Fruit fly (Drosophila melanogaster) whole organism, embryonic: ENCODE results near the gene CG10492.

Source experiments
- B-H1 ChIP-seq: fragments of 200-800 bp; sonication (Bioruptor generic); IDR thresholded peaks from 3 replicates; pipeline ENCODE4 v1.3.6; 2022; ENCODE audit warnings: missing biosample characterization, missing genetic modification characterization
- BtbVII ChIP-seq: fragments of 200-800 bp; sonication (Bioruptor generic); optimal IDR thresholded peaks from 3 replicates; lab custom pipeline; 2017; ENCODE audit warnings: missing biosample characterization, mild to moderate bottlenecking, missing genetic modification characterization
- CG10462 ChIP-seq: fragments of 200-800 bp; sonication (Bioruptor generic); optimal IDR thresholded peaks from 2 replicates; lab custom pipeline; 2016; ENCODE audit warnings: missing biosample characterization, missing genetic modification characterization
- CG10654 ChIP-seq: fragments of 200-800 bp; sonication (Bioruptor generic); optimal IDR thresholded peaks from 2 replicates; lab custom pipeline; 2016; ENCODE audit warnings: missing biosample characterization, missing genetic modification characterization
- CG12769 ChIP-seq: fragments of 200-800 bp; sonication (Bioruptor generic); optimal IDR thresholded peaks from 2 replicates; lab custom pipeline; 2019; ENCODE audit warnings: missing biosample characterization, mild to moderate bottlenecking, missing genetic modification characterization, moderate library complexity
- CG18476 ChIP-seq: fragments of 200-800 bp; sonication (Bioruptor generic); optimal IDR thresholded peaks from 2 replicates; lab custom pipeline; 2016; ENCODE audit warnings: missing biosample characterization, mild to moderate bottlenecking, missing genetic modification characterization
- CG2116 ChIP-seq: fragments of 200-800 bp; sonication (Bioruptor generic); optimal IDR thresholded peaks from 3 replicates; lab custom pipeline; 2018; ENCODE audit warnings: missing biosample characterization, mild to moderate bottlenecking, missing genetic modification characterization
- CG2202 ChIP-seq: fragments of 200-800 bp; sonication (Bioruptor generic); optimal IDR thresholded peaks from 2 replicates; lab custom pipeline; 2018; ENCODE audit warnings: missing biosample characterization, mild to moderate bottlenecking, missing genetic modification characterization
- CG2889 ChIP-seq: fragments of 200-800 bp; sonication (Bioruptor generic); IDR thresholded peaks from 3 replicates; pipeline ENCODE4 v1.3.6; 2022; ENCODE audit warnings: missing biosample characterization, missing genetic modification characterization
- CG32532 ChIP-seq: fragments of 200-800 bp; sonication (Bioruptor generic); IDR thresholded peaks from 2 replicates; pipeline ENCODE4 v1.3.6; 2022; ENCODE audit warnings: missing biosample characterization, missing genetic modification characterization
- CG42726 ChIP-seq: fragments of 200-800 bp; sonication (Bioruptor generic); IDR thresholded peaks from 2 replicates; pipeline ENCODE4 v1.3.6; 2022; ENCODE audit warnings: missing biosample characterization, missing genetic modification characterization; ENCODE audit not compliant: partially characterized antibody
- CG4854 ChIP-seq: fragments of 200-800 bp; sonication (Bioruptor generic); optimal IDR thresholded peaks from 2 replicates; lab custom pipeline; 2016; ENCODE audit warnings: missing biosample characterization, missing genetic modification characterization, inconsistent platforms
- CG6654 ChIP-seq: fragments of 200-800 bp; sonication (Bioruptor generic); optimal IDR thresholded peaks from 2 replicates; lab custom pipeline; 2017; ENCODE audit warnings: missing biosample characterization, mild to moderate bottlenecking, missing genetic modification characterization
- CG7372 ChIP-seq: fragments of 200-800 bp; sonication (Bioruptor generic); IDR thresholded peaks from 2 replicates; pipeline ENCODE4 v1.3.6; 2022; ENCODE audit warnings: missing biosample characterization, missing genetic modification characterization
- CG7839 ChIP-seq: fragments of 200-800 bp; sonication (Bioruptor generic); optimal IDR thresholded peaks from 3 replicates; lab custom pipeline; 2018; ENCODE audit warnings: missing biosample characterization, mild to moderate bottlenecking, missing genetic modification characterization, moderate library complexity
- CkIIα-i1 ChIP-seq: fragments of 200-800 bp; sonication (Bioruptor generic); IDR thresholded peaks from 2 replicates; pipeline ENCODE4 v1.3.6; 2022; ENCODE audit warnings: missing biosample characterization, missing genetic modification characterization
- CrebB ChIP-seq: fragments of 200-800 bp; sonication (Bioruptor generic); optimal IDR thresholded peaks from 3 replicates; lab custom pipeline; 2018; ENCODE audit warnings: missing biosample characterization, mild to moderate bottlenecking, missing genetic modification characterization
- H15 ChIP-seq: fragments of 200-800 bp; sonication (Bioruptor generic); IDR thresholded peaks from 3 replicates; pipeline ENCODE4 v1.3.6; 2022; ENCODE audit warnings: missing biosample characterization, missing genetic modification characterization
- HLH3B ChIP-seq: fragments of 200-800 bp; sonication (Bioruptor generic); IDR thresholded peaks from 2 replicates; pipeline ENCODE4 v1.3.6; 2022; ENCODE audit warnings: missing biosample characterization, missing genetic modification characterization
- Hmx ChIP-seq: fragments of 200-800 bp; sonication (Bioruptor generic); optimal IDR thresholded peaks from 2 replicates; lab custom pipeline; 2016; ENCODE audit warnings: missing biosample characterization, missing genetic modification characterization
- Hr39 ChIP-seq: fragments of >200 bp; optimal IDR thresholded peaks from 2 replicates; lab custom pipeline; 2017
- NC2β ChIP-seq: fragments of 200-800 bp; sonication (Bioruptor generic); optimal IDR thresholded peaks from 2 replicates; lab custom pipeline; 2016; ENCODE audit warnings: missing biosample characterization, missing genetic modification characterization
- Nf-YA ChIP-seq: fragments of 200-800 bp; sonication (Bioruptor generic); IDR thresholded peaks from 2 replicates; pipeline ENCODE4 v1.3.6; 2022; ENCODE audit warnings: missing biosample characterization, missing genetic modification characterization
- NfI ChIP-seq: fragments of 200-800 bp; sonication (Bioruptor generic); optimal IDR thresholded peaks from 3 replicates; lab custom pipeline; 2018; ENCODE audit warnings: missing biosample characterization, mild to moderate bottlenecking, missing genetic modification characterization, moderate library complexity
- Oaz ChIP-seq: fragments of 200-800 bp; sonication (Bioruptor generic); IDR thresholded peaks from 2 replicates; pipeline ENCODE4 v1.3.6; 2022; ENCODE audit warnings: missing biosample characterization, missing genetic modification characterization
- PHDP ChIP-seq: fragments of 200-800 bp; sonication (Bioruptor generic); optimal IDR thresholded peaks from 3 replicates; lab custom pipeline; 2018; ENCODE audit warnings: missing biosample characterization, mild to moderate bottlenecking, missing genetic modification characterization, moderate library complexity
- Sox102F ChIP-seq: fragments of 200-800 bp; sonication (Bioruptor generic); optimal IDR thresholded peaks from 2 replicates; lab custom pipeline; 2018; ENCODE audit warnings: missing biosample characterization, mild to moderate bottlenecking, missing genetic modification characterization, moderate library complexity
- YL-1 ChIP-seq: fragments of 200-800 bp; sonication (Bioruptor generic); optimal IDR thresholded peaks from 3 replicates; lab custom pipeline; 2017; ENCODE audit warnings: missing biosample characterization, mild to moderate bottlenecking, missing genetic modification characterization
- bcd ChIP-seq: fragments of 200-800 bp; sonication (Bioruptor generic); optimal IDR thresholded peaks from 2 replicates; lab custom pipeline; 2017; ENCODE audit warnings: missing biosample characterization, mild to moderate bottlenecking, missing genetic modification characterization
- chif ChIP-seq, 2 experiments: fragments of 200-800 bp; sonication (Bioruptor generic); optimal IDR thresholded peaks; 3 replicates each; lab custom pipeline; 2016; ENCODE audit warnings: missing biosample characterization in 2 of 2, missing genetic modification characterization in 2 of 2
- croc ChIP-seq: fragments of 200-800 bp; sonication (Bioruptor generic); conservative IDR thresholded peaks from 3 replicates; pipeline ENCODE4 v1.3.6; 2022; ENCODE audit warnings: missing biosample characterization, missing genetic modification characterization
- crp ChIP-seq, 2 experiments: fragments of 200-800 bp; sonication (Bioruptor generic); optimal IDR thresholded peaks; 2 replicates in 1 of 2; 3 replicates in 1 of 2; lab custom pipeline; 2017; ENCODE audit warnings: missing biosample characterization in 2 of 2, missing genetic modification characterization in 2 of 2, mild to moderate bottlenecking in 1 of 2, moderate library complexity in 1 of 2
- fru ChIP-seq: fragments of >200 bp; optimal IDR thresholded peaks from 2 replicates; lab custom pipeline; 2017
- gce ChIP-seq: fragments of 200-800 bp; sonication (Bioruptor generic); IDR thresholded peaks from 3 replicates; pipeline ENCODE4 v1.3.6; 2022; ENCODE audit warnings: missing biosample characterization, missing genetic modification characterization
- gcm2 ChIP-seq: fragments of 200-800 bp; sonication (Bioruptor generic); optimal IDR thresholded peaks from 2 replicates; lab custom pipeline; 2016; ENCODE audit warnings: missing biosample characterization, missing genetic modification characterization
- gem ChIP-seq: fragments of 200-800 bp; sonication (Bioruptor generic); optimal IDR thresholded peaks from 2 replicates; lab custom pipeline; 2019; ENCODE audit warnings: missing biosample characterization, mild to moderate bottlenecking, missing genetic modification characterization, moderate library complexity
- grau ChIP-seq: fragments of 200-800 bp; optimal IDR thresholded peaks from 3 replicates; lab custom pipeline; 2019; ENCODE audit warnings: missing biosample characterization, mild to moderate bottlenecking, missing genetic modification characterization, moderate library complexity
- kay ChIP-seq: fragments of 200-800 bp; sonication (Bioruptor generic); optimal IDR thresholded peaks from 2 replicates; lab custom pipeline; 2016; ENCODE audit warnings: missing biosample characterization, missing genetic modification characterization
- mam ChIP-seq: fragments of 200-800 bp; sonication (Bioruptor generic); optimal IDR thresholded peaks from 3 replicates; lab custom pipeline; 2016; ENCODE audit warnings: missing biosample characterization, missing genetic modification characterization
- oc ChIP-seq: fragments of 200-800 bp; sonication (Bioruptor generic); optimal IDR thresholded peaks from 2 replicates; lab custom pipeline; 2018; ENCODE audit warnings: missing biosample characterization, mild to moderate bottlenecking, missing genetic modification characterization, moderate library complexity
- ro ChIP-seq: fragments of 200-800 bp; sonication (Bioruptor generic); IDR thresholded peaks from 2 replicates; pipeline ENCODE4 v1.3.6; 2022; ENCODE audit warnings: missing biosample characterization, missing genetic modification characterization
- schlank ChIP-seq: fragments of 200-800 bp; sonication (Bioruptor generic); optimal IDR thresholded peaks from 2 replicates; lab custom pipeline; 2018; ENCODE audit warnings: missing biosample characterization, mild to moderate bottlenecking, missing genetic modification characterization
- scrt ChIP-seq: fragments of 200-800 bp; sonication (Bioruptor generic); optimal IDR thresholded peaks from 2 replicates; lab custom pipeline; 2018; ENCODE audit warnings: missing biosample characterization, mild to moderate bottlenecking, missing genetic modification characterization, moderate library complexity
- slp2 ChIP-seq: fragments of 200-800 bp; sonication (Bioruptor generic); optimal IDR thresholded peaks from 2 replicates; lab custom pipeline; 2016; ENCODE audit warnings: missing biosample characterization, missing genetic modification characterization
- ssp ChIP-seq: fragments of 200-800 bp; sonication (Bioruptor generic); IDR thresholded peaks from 2 replicates; pipeline ENCODE4 v1.3.6; 2022; ENCODE audit warnings: missing biosample characterization, missing genetic modification characterization
- tap ChIP-seq: fragments of 200-800 bp; optimal IDR thresholded peaks from 3 replicates; lab custom pipeline; 2019; ENCODE audit warnings: missing biosample characterization, mild to moderate bottlenecking, missing genetic modification characterization, moderate library complexity
- tgo ChIP-seq: fragments of 200-800 bp; sonication (Bioruptor generic); IDR thresholded peaks from 3 replicates; pipeline ENCODE4 v1.3.6; 2022; ENCODE audit warnings: missing biosample characterization, missing genetic modification characterization
- toy ChIP-seq: fragments of 200-800 bp; sonication (Bioruptor generic); IDR thresholded peaks from 2 replicates; pipeline ENCODE4 v1.3.6; 2022; ENCODE audit warnings: missing biosample characterization, missing genetic modification characterization
- wor ChIP-seq: fragments of 200-800 bp; sonication (Bioruptor generic); IDR thresholded peaks from 2 replicates; pipeline ENCODE4 v1.3.6; 2022; ENCODE audit warnings: missing biosample characterization, missing genetic modification characterization
- zf30C ChIP-seq: fragments of 200-800 bp; sonication (Bioruptor generic); optimal IDR thresholded peaks from 3 replicates; lab custom pipeline; 2018; ENCODE audit warnings: missing biosample characterization, mild to moderate bottlenecking, missing genetic modification characterization

Gene CG10492

dm6 chr2L:19011895-19012645, 41.8 kb upstream of the CG10492 start (continued):
- peak; percentile 16 for TF ChIP-seq Hmx (GFP tag; lab: Kevin White, UChicago)
- peak; percentile 83 for TF ChIP-seq Oaz
- peak; percentile 58 to 73 for TF ChIP-seq chif (GFP tag; optimal IDR thresholded peaks at IDR 0.05; lab: Kevin White, UChicago)
- peak; percentile 57 for TF ChIP-seq oc (tag; lab: Kevin White, UChicago)
- TF ChIP-seq CG10654 (GFP tag; lab: Kevin White, UChicago), result peak; percentile 64
- no peak for TF ChIP-seq YL-1 (GFP tag; lab: Kevin White, UChicago)
- TF ChIP-seq ssp (GFP tag; lab: Robert Waterston, UW), result peak; percentile 80
- TF ChIP-seq CG2889, result peak; percentile 74; the same call in 2 of the 3 replicates
- peak; percentile 76 for TF ChIP-seq gce (GFP tag; lab: Robert Waterston, UW)
- TF ChIP-seq mam (GFP tag; lab: Kevin White, UChicago), result peak; percentile 88
- TF ChIP-seq Hr39 (lab: Kevin White, UChicago), result no peak
- peak; percentile 22 for TF ChIP-seq CG2116 (GFP tag; lab: Kevin White, UChicago)
- TF ChIP-seq ro (GFP tag; lab: Robert Waterston, UW), result peak; percentile 60; the same call in 1 of the 2 replicates
- 0 out of 2 replicates have a peak, but pooled peaks have one; percentile 44 for TF ChIP-seq toy (GFP tag; lab: Robert Waterston, UW)
- TF ChIP-seq CG4854 (GFP tag; lab: Kevin White, UChicago), result peak; percentile 58
- TF ChIP-seq scrt (GFP tag; lab: Kevin White, UChicago), result peak; percentile 81
- peak; percentile 89 for TF ChIP-seq CG7839 (tag; lab: Kevin White, UChicago)
- peak; percentile 87 for TF ChIP-seq gem (tag; lab: Kevin White, UChicago)
- TF ChIP-seq schlank (tag; lab: Kevin White, UChicago), result peak; percentile 75
- TF ChIP-seq BtbVII (GFP tag; lab: Kevin White, UChicago), result peak; percentile 78
- peak; percentile 84 for TF ChIP-seq grau (tag; lab: Kevin White, UChicago)
- TF ChIP-seq Nf-YA (GFP tag; lab: Robert Waterston, UW), result peak; percentile 64; the same call in 1 of the 2 replicates
- TF ChIP-seq HLH3B (GFP tag; lab: Robert Waterston, UW), result peak; percentile 83
- TF ChIP-seq CG2202 (tag; lab: Kevin White, UChicago), result peak; percentile 5
- peak; percentile 85 for TF ChIP-seq CG32532 (GFP tag; lab: Robert Waterston, UW)
- peak; percentile 73 for TF ChIP-seq CrebB
- TF ChIP-seq kay (GFP tag; lab: Kevin White, UChicago), result peak; percentile 58
- peak; percentile 56 for TF ChIP-seq NC2β (GFP tag; lab: Kevin White, UChicago)
- TF ChIP-seq CG18476, result peak; percentile 73
- TF ChIP-seq slp2, result peak; percentile 69
- peak; percentile 85 for TF ChIP-seq H15 (GFP tag; lab: Robert Waterston, UW)
- TF ChIP-seq gcm2 (GFP tag; lab: Kevin White, UChicago), result peak; percentile 8
- TF ChIP-seq CG10462 (GFP tag; lab: Kevin White, UChicago), result peak; percentile 3
- TF ChIP-seq Sox102F (GFP tag; lab: Kevin White, UChicago), result peak; percentile 81
- peak; percentile 83 for TF ChIP-seq NfI (GFP tag; lab: Kevin White, UChicago)
- no peak for TF ChIP-seq CkIIα-i1
- TF ChIP-seq bcd (GFP tag; lab: Kevin White, UChicago), result peak; percentile 84
- peak; percentile 16 for TF ChIP-seq CG6654 (GFP tag; lab: Kevin White, UChicago)
- peak; percentile 78 for TF ChIP-seq B-H1 (GFP tag; lab: Robert Waterston, UW)
- peak; percentile 80 for TF ChIP-seq PHDP
- peak; percentile 74 for TF ChIP-seq wor
- no peak for TF ChIP-seq zf30C (GFP tag; lab: Kevin White, UChicago)
- peak in 1 of 2 experiments; percentile 24 for TF ChIP-seq crp (GFP tag; optimal IDR thresholded peaks at IDR 0.05; lab: Kevin White, UChicago)
- TF ChIP-seq CG7372 (GFP tag; lab: Robert Waterston, UW), result peak; percentile 79
- peak; percentile 67 for TF ChIP-seq tap (tag; lab: Kevin White, UChicago)
- no peak for TF ChIP-seq CG42726
- peak; percentile 88 for TF ChIP-seq tgo (GFP tag; lab: Robert Waterston, UW)
- peak; percentile 95 for TF ChIP-seq CG12769
- TF ChIP-seq croc (GFP tag; lab: Robert Waterston, UW), result peak; percentile 71
- TF ChIP-seq fru (lab: Kevin White, UChicago), result no peak
